Fruit fly (Drosophila melanogaster) whole organism, embryonic: ENCODE data around the gene Sec23.

Experiments used
- Adf1 ChIP-seq: fragments of 200-800 bp; sonication (Bioruptor generic); IDR thresholded peaks from 2 replicates; pipeline ENCODE4 v1.3.6; 2022; ENCODE audit warnings: missing biosample characterization, missing genetic modification characterization
- Atf3 ChIP-seq: fragments of 200-800 bp; sonication (Bioruptor generic); optimal IDR thresholded peaks from 3 replicates; lab custom pipeline; 2016; ENCODE audit warnings: missing biosample characterization, missing genetic modification characterization
- CG10147 ChIP-seq: fragments of 200-800 bp; sonication (Bioruptor generic); optimal IDR thresholded peaks from 2 replicates; lab custom pipeline; 2019; ENCODE audit warnings: missing biosample characterization, mild to moderate bottlenecking, missing genetic modification characterization, moderate library complexity
- CG10209 ChIP-seq: fragments of 200-800 bp; sonication (Bioruptor generic); optimal IDR thresholded peaks from 3 replicates; lab custom pipeline; 2017; ENCODE audit warnings: missing biosample characterization, mild to moderate bottlenecking, missing genetic modification characterization, missing genetic modification reagents
- CG11085 ChIP-seq: fragments of 200-800 bp; sonication (Bioruptor generic); IDR thresholded peaks from 2 replicates; pipeline ENCODE4 v1.3.6; 2022; ENCODE audit warnings: missing biosample characterization, missing genetic modification characterization
- CG11504 ChIP-seq: fragments of 200-800 bp; sonication (Bioruptor generic); optimal IDR thresholded peaks from 3 replicates; lab custom pipeline; 2019; ENCODE audit warnings: missing biosample characterization, mild to moderate bottlenecking, missing genetic modification characterization, moderate library complexity
- CG12219 ChIP-seq: fragments of 200-800 bp; sonication (Bioruptor generic); optimal IDR thresholded peaks from 3 replicates; lab custom pipeline; 2018; ENCODE audit warnings: missing biosample characterization, mild to moderate bottlenecking, missing genetic modification characterization
- CG12236 ChIP-seq: fragments of 200-800 bp; sonication (Bioruptor generic); optimal IDR thresholded peaks from 2 replicates; lab custom pipeline; 2016; ENCODE audit warnings: missing biosample characterization, missing genetic modification characterization
- CG14441 ChIP-seq: fragments of 200-800 bp; sonication (Bioruptor generic); IDR thresholded peaks from 2 replicates; pipeline ENCODE4 v1.3.6; 2022; ENCODE audit warnings: missing biosample characterization, missing genetic modification characterization
- CG15011 ChIP-seq: fragments of 200-800 bp; sonication (Bioruptor generic); optimal IDR thresholded peaks from 3 replicates; lab custom pipeline; 2018; ENCODE audit warnings: missing biosample characterization, mild to moderate bottlenecking, missing genetic modification characterization
- CG17328 ChIP-seq: fragments of 200-800 bp; sonication (Bioruptor generic); IDR thresholded peaks from 2 replicates; pipeline ENCODE4 v1.3.6; 2022; ENCODE audit warnings: missing biosample characterization, missing genetic modification characterization
- CG18476 ChIP-seq: fragments of 200-800 bp; sonication (Bioruptor generic); optimal IDR thresholded peaks from 2 replicates; lab custom pipeline; 2016; ENCODE audit warnings: missing biosample characterization, mild to moderate bottlenecking, missing genetic modification characterization
- CG18619 ChIP-seq: fragments of 200-800 bp; sonication (Bioruptor generic); optimal IDR thresholded peaks from 3 replicates; lab custom pipeline; 2017; ENCODE audit warnings: missing biosample characterization, mild to moderate bottlenecking, missing genetic modification characterization
- CG2129 ChIP-seq: fragments of 200-800 bp; sonication (Bioruptor generic); IDR thresholded peaks from 2 replicates; pipeline ENCODE4 v1.3.6; 2022; ENCODE audit warnings: missing biosample characterization, missing genetic modification characterization; ENCODE audit not compliant: partially characterized antibody
- CG30020 ChIP-seq: fragments of 200-800 bp; optimal IDR thresholded peaks from 2 replicates; lab custom pipeline; 2019; ENCODE audit warnings: missing biosample characterization, mild to moderate bottlenecking, missing genetic modification characterization, moderate library complexity
- CG4424 ChIP-seq: fragments of 200-800 bp; sonication (Bioruptor generic); optimal IDR thresholded peaks from 3 replicates; lab custom pipeline; 2016; ENCODE audit warnings: missing biosample characterization, missing genetic modification characterization
- CG7357 ChIP-seq: fragments of 200-800 bp; sonication (Bioruptor generic); IDR thresholded peaks from 3 replicates; pipeline ENCODE4 v1.3.6; 2022; ENCODE audit warnings: missing biosample characterization, missing genetic modification characterization
- CG8765 ChIP-seq: fragments of 200-800 bp; sonication (Bioruptor generic); IDR thresholded peaks from 2 replicates; pipeline ENCODE4 v1.3.6; 2022; ENCODE audit warnings: missing biosample characterization, missing genetic modification characterization
- CG9215 ChIP-seq: fragments of 200-800 bp; sonication (Bioruptor generic); IDR thresholded peaks from 2 replicates; pipeline ENCODE4 v1.3.6; 2022; ENCODE audit warnings: missing biosample characterization, missing genetic modification characterization
- CG9437 ChIP-seq: fragments of 200-800 bp; sonication (Bioruptor generic); optimal IDR thresholded peaks from 2 replicates; lab custom pipeline; 2018; ENCODE audit warnings: missing biosample characterization, mild to moderate bottlenecking, missing genetic modification characterization
- CG9797 ChIP-seq: fragments of 200-800 bp; sonication (Bioruptor generic); optimal IDR thresholded peaks from 3 replicates; lab custom pipeline; 2018; ENCODE audit warnings: missing biosample characterization, mild to moderate bottlenecking, missing genetic modification characterization
- CG9817 ChIP-seq: fragments of 200-800 bp; sonication (Bioruptor generic); optimal IDR thresholded peaks from 2 replicates; lab custom pipeline; 2018; ENCODE audit warnings: missing biosample characterization, mild to moderate bottlenecking, missing genetic modification characterization, moderate library complexity
- CTCF ChIP-seq: fragments of 200-800 bp; sonication (Bioruptor generic); optimal IDR thresholded peaks from 2 replicates; lab custom pipeline; 2017; ENCODE audit warnings: missing biosample characterization, mild to moderate bottlenecking, missing genetic modification characterization, moderate library complexity
- CoRest ChIP-seq: fragments of 200-800 bp; sonication (Bioruptor generic); optimal IDR thresholded peaks from 3 replicates; lab custom pipeline; 2018; ENCODE audit warnings: missing biosample characterization, mild to moderate bottlenecking, missing genetic modification characterization, moderate library complexity
- Dbx ChIP-seq: fragments of 200-800 bp; sonication (Bioruptor generic); IDR thresholded peaks from 3 replicates; pipeline ENCODE4 v1.3.6; 2022; ENCODE audit warnings: missing biosample characterization, missing genetic modification characterization
- Drgx ChIP-seq: fragments of 200-800 bp; sonication (Bioruptor generic); IDR thresholded peaks from 2 replicates; pipeline ENCODE4 v1.3.6; 2022; ENCODE audit warnings: missing biosample characterization, missing genetic modification characterization
- Ets65A ChIP-seq: fragments of 200-800 bp; sonication (Bioruptor generic); peaks from one replicate; lab custom pipeline; 2016; ENCODE audit warnings: missing biosample characterization, missing genetic modification characterization
- Hmx ChIP-seq: fragments of 200-800 bp; sonication (Bioruptor generic); optimal IDR thresholded peaks from 2 replicates; lab custom pipeline; 2016; ENCODE audit warnings: missing biosample characterization, missing genetic modification characterization
- Meics ChIP-seq: fragments of 200-800 bp; sonication (Bioruptor generic); optimal IDR thresholded peaks from 2 replicates; lab custom pipeline; 2017; ENCODE audit warnings: missing biosample characterization, mild to moderate bottlenecking, missing genetic modification characterization
- NC2α ChIP-seq: fragments of 200-800 bp; sonication (Bioruptor generic); optimal IDR thresholded peaks from 2 replicates; lab custom pipeline; 2016; ENCODE audit warnings: missing biosample characterization, missing genetic modification characterization
- Neu2 ChIP-seq: fragments of 200-800 bp; sonication (Bioruptor generic); optimal IDR thresholded peaks from 3 replicates; lab custom pipeline; 2016; ENCODE audit warnings: missing biosample characterization, missing genetic modification characterization, borderline replicate concordance
- NfI ChIP-seq: fragments of 200-800 bp; sonication (Bioruptor generic); optimal IDR thresholded peaks from 3 replicates; lab custom pipeline; 2018; ENCODE audit warnings: missing biosample characterization, mild to moderate bottlenecking, missing genetic modification characterization, moderate library complexity
- Six4 ChIP-seq: fragments of 200-800 bp; sonication (Bioruptor generic); optimal IDR thresholded peaks from 2 replicates; lab custom pipeline; 2016; ENCODE audit warnings: missing biosample characterization, missing genetic modification characterization
- Sry-δ ChIP-seq: fragments of 200-800 bp; sonication (Bioruptor generic); optimal IDR thresholded peaks from 2 replicates; lab custom pipeline; 2016; ENCODE audit warnings: missing biosample characterization, missing genetic modification characterization
- Ssrp ChIP-seq: fragments of 200-800 bp; sonication (Bioruptor generic); optimal IDR thresholded peaks from 2 replicates; lab custom pipeline; 2018; ENCODE audit warnings: missing biosample characterization, mild to moderate bottlenecking, missing genetic modification characterization, moderate library complexity
- TFAM ChIP-seq: fragments of 200-800 bp; sonication (Bioruptor generic); optimal IDR thresholded peaks from 2 replicates; lab custom pipeline; 2017; ENCODE audit warnings: missing biosample characterization, missing genetic modification characterization, inconsistent platforms
- Tbp ChIP-seq: fragments of >200 bp; optimal IDR thresholded peaks from 2 replicates; lab custom pipeline; 2018; ENCODE audit warnings: missing biosample characterization, missing genetic modification characterization
- al ChIP-seq: fragments of 200-800 bp; sonication (Bioruptor generic); IDR thresholded peaks from 2 replicates; pipeline ENCODE4 v1.3.6; 2022; ENCODE audit warnings: missing biosample characterization, missing genetic modification characterization
- crp ChIP-seq, 2 experiments: fragments of 200-800 bp; sonication (Bioruptor generic); optimal IDR thresholded peaks; 2 replicates in 1 of 2; 3 replicates in 1 of 2; lab custom pipeline; 2017; ENCODE audit warnings: missing biosample characterization in 2 of 2, missing genetic modification characterization in 2 of 2, mild to moderate bottlenecking in 1 of 2, moderate library complexity in 1 of 2
- dan ChIP-seq: fragments of 200-800 bp; sonication (Bioruptor generic); IDR thresholded peaks from 2 replicates; pipeline ENCODE4 v1.3.6; 2022; ENCODE audit warnings: missing biosample characterization, missing genetic modification characterization
- dm ChIP-seq: fragments of 200-800 bp; sonication (Bioruptor generic); optimal IDR thresholded peaks from 3 replicates; lab custom pipeline; 2016; ENCODE audit warnings: missing biosample characterization, missing genetic modification characterization
- dmrt11E ChIP-seq: fragments of 200-800 bp; sonication (Bioruptor generic); optimal IDR thresholded peaks from 3 replicates; lab custom pipeline; 2018; ENCODE audit warnings: missing biosample characterization, mild to moderate bottlenecking, missing genetic modification characterization, moderate library complexity
- fd102C ChIP-seq: fragments of 200-800 bp; sonication (Bioruptor generic); optimal IDR thresholded peaks from 2 replicates; lab custom pipeline; 2018; ENCODE audit warnings: missing biosample characterization, mild to moderate bottlenecking, missing genetic modification characterization, moderate library complexity
- fu2 ChIP-seq: fragments of 200-800 bp; sonication (Bioruptor generic); optimal IDR thresholded peaks from 2 replicates; lab custom pipeline; 2016; ENCODE audit warnings: missing biosample characterization, missing genetic modification characterization
- gce ChIP-seq: fragments of 200-800 bp; sonication (Bioruptor generic); IDR thresholded peaks from 3 replicates; pipeline ENCODE4 v1.3.6; 2022; ENCODE audit warnings: missing biosample characterization, missing genetic modification characterization
- insv ChIP-seq, 2 experiments: fragments of 200-800 bp; sonication (Bioruptor generic); optimal IDR thresholded peaks; 3 replicates each; lab custom pipeline; 2016 to 2018; ENCODE audit warnings: missing biosample characterization in 2 of 2, missing genetic modification characterization in 2 of 2
- klu ChIP-seq: fragments of 200-800 bp; sonication (Bioruptor generic); IDR thresholded peaks from 2 replicates; pipeline ENCODE4 v1.3.6; 2022; ENCODE audit warnings: missing biosample characterization, missing genetic modification characterization
- lmd ChIP-seq: fragments of 200-800 bp; sonication (Bioruptor generic); IDR thresholded peaks from 2 replicates; pipeline ENCODE4 v1.3.6; 2022; ENCODE audit warnings: missing biosample characterization, missing genetic modification characterization
- row ChIP-seq: fragments of 200-800 bp; sonication (Bioruptor generic); IDR thresholded peaks from 3 replicates; pipeline ENCODE4 v1.3.6; 2022; ENCODE audit warnings: missing biosample characterization, missing genetic modification characterization
- seq ChIP-seq: fragments of 200-800 bp; sonication (Bioruptor generic); IDR thresholded peaks from 2 replicates; pipeline ENCODE4 v1.3.6; 2022; ENCODE audit warnings: missing biosample characterization, missing genetic modification characterization
- sna ChIP-seq: fragments of 200-800 bp; sonication (Bioruptor generic); IDR thresholded peaks from 2 replicates; pipeline ENCODE4 v1.3.6; 2022; ENCODE audit warnings: missing biosample characterization, missing genetic modification characterization; ENCODE audit not compliant: partially characterized antibody
- vvl ChIP-seq: fragments of 200-800 bp; sonication (Bioruptor generic); IDR thresholded peaks from 2 replicates; pipeline ENCODE4 v1.3.6; 2022; ENCODE audit warnings: missing biosample characterization, missing genetic modification characterization

The Sec23 gene

DNA sequence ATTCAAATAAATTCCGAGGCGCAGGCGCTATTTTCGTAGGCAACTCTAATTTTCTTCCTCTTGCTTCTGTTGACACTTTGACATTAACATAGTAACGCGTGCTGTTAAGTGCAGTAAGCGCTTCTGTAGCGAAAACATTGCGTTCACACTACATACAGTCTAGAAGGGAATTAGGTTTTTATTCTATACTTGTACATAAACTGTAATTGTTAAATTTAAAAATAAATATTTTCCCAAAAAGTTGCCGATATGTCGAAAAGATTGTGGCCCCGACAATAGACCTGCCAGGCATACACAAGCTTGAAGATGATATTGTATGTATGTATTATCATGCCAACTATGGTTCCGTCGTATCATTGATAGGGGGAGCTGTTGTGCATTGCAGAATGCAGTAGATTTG, 42.4 kb upstream of the Sec23 start, which contains the start of gene asl (continued):
- TF ChIP-seq CG9797 (GFP tag; lab: Kevin White, UChicago) (peak; percentile 61), gce (0 out of 3 replicates have a peak, but pooled peaks have one; percentile 50), CG17328 (GFP tag; lab: Robert Waterston, UW) (peak; percentile 57), dan (no peak), sna (GFP tag; lab: Robert Waterston, UW) (no peak), insv (GFP tag; optimal IDR thresholded peaks at IDR 0.05; lab: Kevin White, UChicago) (peak in 1 of 2 experiments; percentile 77), NC2α (GFP tag; lab: Kevin White, UChicago) (no peak), Tbp (GFP tag; lab: Kevin White, UChicago) (peak; percentile 2), CG18619 (GFP tag; lab: Kevin White, UChicago) (peak; percentile 56), Neu2 (GFP tag; lab: Kevin White, UChicago) (no peak), CG11085 (GFP tag; lab: Robert Waterston, UW) (peak; percentile 54; the same call in 1 of the 2 replicates), CG9437 (GFP tag; lab: Kevin White, UChicago) (peak; percentile 46), row (GFP tag; lab: Robert Waterston, UW) (peak; percentile 87), CG30020 (peak; percentile 94), NfI (peak; percentile 71), klu (GFP tag; lab: Robert Waterston, UW) (no peak), al (GFP tag; lab: Robert Waterston, UW) (peak; percentile 31; the same call in 1 of the 2 replicates), vvl (GFP tag; lab: Robert Waterston, UW) (peak; percentile 69), Dbx (GFP tag; lab: Robert Waterston, UW) (peak; percentile 57; the same call in 1 of the 3 replicates), CG9215 (GFP tag; lab: Robert Waterston, UW) (peak; percentile 26; the same call in 1 of the 2 replicates), Ets65A (GFP tag; lab: Kevin White, UChicago) (peak; percentile 94), CG18476 (GFP tag; lab: Kevin White, UChicago) (peak; percentile 50), Drgx (GFP tag; lab: Robert Waterston, UW) (peak; percentile 34; the same call in 1 of the 2 replicates), CTCF (GFP tag; lab: Kevin White, UChicago) (peak; percentile 94), TFAM (GFP tag; lab: Kevin White, UChicago) (no peak), fu2 (GFP tag; lab: Kevin White, UChicago) (peak; percentile 31), Meics (GFP tag; lab: Kevin White, UChicago) (peak; percentile 62), Sry-δ (GFP tag; lab: Kevin White, UChicago) (peak; percentile 42), Hmx (GFP tag; lab: Kevin White, UChicago) (no peak), CG12219 (peak; percentile 19), CG11504 (no peak), CG15011 (GFP tag; lab: Kevin White, UChicago) (no peak), dmrt11E (peak; percentile 65), CG12236 (GFP tag; lab: Kevin White, UChicago) (no peak), Adf1 (GFP tag; lab: Robert Waterston, UW) (no peak; the same call in 1 of the 2 replicates), crp (GFP tag; optimal IDR thresholded peaks at IDR 0.05; lab: Kevin White, UChicago) (peak in 1 of 2 experiments; percentile 41), CG2129 (no peak), fd102C (peak; percentile 35), Six4 (GFP tag; lab: Kevin White, UChicago) (no peak), CG4424 (peak; percentile 75), Ssrp (tag; lab: Kevin White, UChicago) (peak; percentile 57), dm (GFP tag; lab: Kevin White, UChicago) (peak; percentile 31), CoRest (tag; lab: Kevin White, UChicago) (peak; percentile 81), CG10147 (GFP tag; lab: Kevin White, UChicago) (peak; percentile 27), Atf3 (GFP tag; lab: Kevin White, UChicago) (no peak), CG14441 (GFP tag; lab: Robert Waterston, UW) (peak; percentile 58; the same call in 1 of the 2 replicates), CG8765 (peak; percentile 63), CG10209 (GFP tag; lab: Kevin White, UChicago) (peak; percentile 44), lmd (GFP tag; lab: Robert Waterston, UW) (peak; percentile 67), CG7357 (GFP tag; lab: Robert Waterston, UW) (peak; percentile 97), seq (GFP tag; lab: Robert Waterston, UW) (no peak), CG9817 (tag; lab: Kevin White, UChicago) (peak; percentile 77)
